Worm (Caenorhabditis elegans): ENCODE results near the gene nhr-182.

Gene nhr-182

DNA sequence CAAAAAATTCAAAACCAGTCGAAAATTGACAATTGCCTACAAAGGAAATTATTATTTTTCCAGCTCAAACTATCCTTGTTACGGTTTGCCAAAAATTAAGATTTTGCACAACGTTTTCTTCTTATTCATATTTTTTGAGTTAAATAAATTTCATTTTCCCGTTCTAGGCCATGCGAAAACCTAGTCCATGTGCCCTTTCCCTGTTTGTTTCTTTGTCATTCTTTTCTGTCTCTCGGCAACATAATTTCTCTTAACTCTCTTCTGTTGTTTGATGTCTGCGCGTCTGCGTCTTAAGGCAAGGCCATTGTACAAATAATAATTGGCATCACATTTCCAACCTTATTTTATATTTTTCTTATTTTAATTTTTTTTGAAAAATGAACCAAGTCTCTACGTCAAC lies 21.8 kb upstream of the nhr-182 start, which contains the start of gene nhr-228 (continued):
- no peak for TF ChIP-seq ceh-19 (GFP tag; optimal IDR thresholded peaks at IDR 0.05)
- no peak for TF ChIP-seq rnt-1 (tag; optimal IDR thresholded peaks at IDR 0.05)
- TF ChIP-seq zip-5 (tag; optimal IDR thresholded peaks at IDR 0.05), result no peak
- no peak for TF ChIP-seq gmeb-2 (tag; optimal IDR thresholded peaks at IDR 0.05)
- no peak for TF ChIP-seq elt-4 (tag; optimal IDR thresholded peaks at IDR 0.05)
- no peak for TF ChIP-seq che-1 (tag; optimal IDR thresholded peaks at IDR 0.05)
- no peak for TF ChIP-seq sdc-2 (tag; optimal IDR thresholded peaks at IDR 0.05)
- peak; percentile 35 for TF ChIP-seq ceh-34 (tag; optimal IDR thresholded peaks at IDR 0.05)
- TF ChIP-seq C38D4.7 (GFP tag; optimal IDR thresholded peaks at IDR 0.05), result no peak
- no peak for TF ChIP-seq C08G9.2 (tag; optimal IDR thresholded peaks at IDR 0.05)
- TF ChIP-seq unc-3 (GFP tag; conservative IDR thresholded peaks at IDR 0.05), result no peak
- TF ChIP-seq unc-3 (tag; optimal IDR thresholded peaks at IDR 0.05), result no peak
- peak; percentile 6 for TF ChIP-seq tbx-2 (tag; optimal IDR thresholded peaks at IDR 0.05)

DNA sequence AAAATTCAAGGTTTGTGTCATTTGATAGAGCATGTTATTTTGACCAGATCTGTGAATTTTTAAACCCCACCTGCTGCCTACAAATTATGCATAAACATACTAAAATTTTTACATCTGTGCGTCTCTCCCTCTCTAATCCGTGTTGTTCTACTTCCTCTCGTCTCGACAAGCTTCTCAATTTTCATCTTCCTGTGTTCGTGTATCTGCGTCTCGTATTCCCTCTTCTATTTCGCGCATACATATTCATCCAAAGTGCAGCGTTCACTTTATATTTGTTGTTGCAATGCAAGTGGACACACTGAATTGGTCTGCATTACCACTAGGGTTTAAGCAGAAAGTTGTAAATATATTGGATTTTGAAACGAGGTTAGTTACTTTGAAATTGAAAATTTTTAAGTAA lies 18.8 kb upstream of the nhr-182 start, which contains the start of gene fbxa-137:
Gene fbxa-137 (plus strand): TSS at position 274 of the 400 bp plus-strand sequence.
- peak; percentile 12 for TF ChIP-seq ceh-31 (tag; optimal IDR thresholded peaks at IDR 0.05)
- no peak for TF ChIP-seq syd-9 (tag; optimal IDR thresholded peaks at IDR 0.05)
- peak; percentile 35 for TF ChIP-seq nfya-1 (tag; optimal IDR thresholded peaks at IDR 0.05)
- TF ChIP-seq eyg-1 (tag; optimal IDR thresholded peaks at IDR 0.05), result no peak
- TF ChIP-seq pha-2 (tag; optimal IDR thresholded peaks at IDR 0.05), result peak; percentile 7
- TF ChIP-seq ets-4 (tag; optimal IDR thresholded peaks at IDR 0.05), result no peak
- peak; percentile 87 for TF ChIP-seq ceh-34 (tag; optimal IDR thresholded peaks at IDR 0.05)

ce11 chrV:2278052-2278451 lies 18.3 kb upstream of the nhr-182 start, which contains the start of gene nhr-59:
Gene nhr-59, minus strand, starts transcription at chrV:2278265.
- TF ChIP-seq hlh-30 (tag; optimal IDR thresholded peaks at IDR 0.05; ENCODE audit: insufficient read depth) (peak; percentile 44), zip-5 (tag; optimal IDR thresholded peaks at IDR 0.05) (no peak)

DNA sequence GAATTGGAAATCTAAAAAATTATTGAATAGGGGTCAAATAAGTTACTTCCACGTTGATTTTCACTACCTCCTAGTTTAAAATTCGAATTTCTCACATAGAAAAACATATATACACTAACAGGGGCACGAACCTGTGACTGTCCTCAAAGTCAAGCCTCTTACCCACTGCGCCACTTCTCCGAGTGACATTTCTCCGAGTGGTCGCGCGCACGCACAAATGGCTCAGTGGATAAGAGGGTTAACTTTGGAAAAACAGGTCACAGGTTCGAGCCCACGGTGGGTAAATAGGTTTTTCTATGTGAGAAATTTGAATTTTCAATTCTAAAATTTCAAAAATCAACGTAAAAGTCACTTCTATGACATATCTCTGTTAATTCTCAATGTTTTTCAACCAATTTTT lies 17.5 kb upstream of the nhr-182 start:
- TF ChIP-seq K09A11.1 (tag; optimal IDR thresholded peaks at IDR 0.05; ENCODE audit: insufficient read depth) (no peak), F13H6.1 (tag; optimal IDR thresholded peaks at IDR 0.05) (no peak)

- TF ChIP-seq unc-55 (GFP tag; optimal IDR thresholded peaks at IDR 0.05), result no peak
- no peak for TF ChIP-seq npax-4 (tag; optimal IDR thresholded peaks at IDR 0.05)
- no peak for TF ChIP-seq lim-6 (tag; optimal IDR thresholded peaks at IDR 0.05)
- TF ChIP-seq ttx-3 (tag; optimal IDR thresholded peaks at IDR 0.05), result no peak
- TF ChIP-seq nhr-11 (tag; optimal IDR thresholded peaks at IDR 0.05), result no peak
These were observed 14.6 kb upstream of the nhr-182 start, which contains the start of the genes Y5H2A.4 and abu-4 for ce11 chrV:2274253-2274892. Gene Y5H2A.4, minus strand, starts transcription at chrV:2274353. Gene abu-4, plus strand, starts transcription at chrV:2274842.

- TF ChIP-seq C38D4.7 (GFP tag; optimal IDR thresholded peaks at IDR 0.05) (no peak), pqm-1 (tag; optimal IDR thresholded peaks at IDR 0.05) (no peak), unc-42 (tag; optimal IDR thresholded peaks at IDR 0.05) (no peak), dve-1 (tag; optimal IDR thresholded peaks at IDR 0.05) (no peak), hlh-15 (tag; optimal IDR thresholded peaks at IDR 0.05) (no peak)
These were observed 12.0 kb upstream of the nhr-182 start, which contains the start of gene Y5H2A.1 for ce11 chrV:2271750-2272149. Gene Y5H2A.1, minus strand, starts transcription at chrV:2271850.

All from whole organism, late embryonic.